Worm (Caenorhabditis elegans) whole organism, L3 larva: ENCODE data around the gene F49C5.10.

ENCODE experiments used
- ama-1 ChIP-seq: fragments of 150-350 bp; optimal IDR thresholded peaks from 2 replicates; lab custom pipeline; 2018
- ceh-16 ChIP-seq: sonication (generic microtip); optimal IDR thresholded peaks from 2 replicates; lab custom pipeline; 2017; ENCODE audit warnings: missing biosample characterization, missing genetic modification characterization
- elt-2 ChIP-seq: sonication (generic microtip); optimal IDR thresholded peaks from 2 replicates; lab custom pipeline; 2016; ENCODE audit warnings: missing genetic modification reagents, mild to moderate bottlenecking, missing genetic modification characterization, missing compliant biosample characterization
- elt-3 ChIP-seq, 3 experiments: fragments of 150-350 bp in 1 of 3; sonication (generic microtip) in 2 of 3; optimal IDR thresholded peaks; 2 replicates in 2 of 3; 4 replicates in 1 of 3; lab custom pipeline; 2014 to 2017; ENCODE audit warnings: missing biosample characterization in 3 of 3, missing genetic modification characterization in 3 of 3
- jun-1 ChIP-seq: fragments of 150-350 bp; optimal IDR thresholded peaks from 2 replicates; lab custom pipeline; 2014; ENCODE audit warnings: missing biosample characterization, missing genetic modification reagents, missing genetic modification characterization
- lin-15B ChIP-seq: fragments of 150-350 bp; optimal IDR thresholded peaks from 2 replicates; lab custom pipeline; 2014; ENCODE audit warnings: missing biosample characterization, missing genetic modification characterization
- lin-39 ChIP-seq: fragments of 150-350 bp; optimal IDR thresholded peaks from 2 replicates; lab custom pipeline; 2018; ENCODE audit warnings: missing biosample characterization, missing genetic modification reagents, missing genetic modification characterization
- mdl-1 ChIP-seq: fragments of 150-350 bp; optimal IDR thresholded peaks from 2 replicates; lab custom pipeline; 2014; ENCODE audit warnings: missing biosample characterization, missing genetic modification characterization
- nhr-25 ChIP-seq: sonication (generic microtip); optimal IDR thresholded peaks from 2 replicates; lab custom pipeline; 2017; ENCODE audit warnings: missing biosample characterization, missing genetic modification characterization
- pqm-1 ChIP-seq: fragments of 150-350 bp; optimal IDR thresholded peaks from 2 replicates; lab custom pipeline; 2017; ENCODE audit warnings: missing biosample characterization, missing genetic modification characterization, inconsistent platforms
- snpc-4 ChIP-seq: fragments of 150-350 bp; optimal IDR thresholded peaks from 2 replicates; lab custom pipeline; 2014; ENCODE audit warnings: missing biosample characterization, missing genetic modification characterization
- unc-62 ChIP-seq: fragments of 150-350 bp; sonication (generic microtip); optimal IDR thresholded peaks from 4 replicates; lab custom pipeline; 2014; ENCODE audit warnings: missing biosample characterization, missing genetic modification reagents, missing genetic modification characterization
- zag-1 ChIP-seq: fragments of 150-350 bp; optimal IDR thresholded peaks from 2 replicates; lab custom pipeline; 2014; ENCODE audit warnings: missing biosample characterization, missing genetic modification characterization
- ztf-11 ChIP-seq: fragments of 150-350 bp; optimal IDR thresholded peaks from 2 replicates; lab custom pipeline; 2014; ENCODE audit warnings: missing biosample characterization, missing genetic modification characterization

- TF ChIP-seq ztf-11 (no peak), lin-39 (no peak), snpc-4 (tag; lab: Kevin White, UChicago) (no peak), elt-3 (tag; optimal IDR thresholded peaks at IDR 0.05; lab: Kevin White, UChicago) (no peak), nhr-25 (no peak), pqm-1 (no peak), jun-1 (tag; lab: Kevin White, UChicago) (no peak), ceh-16 (no peak), unc-62 (GFP tag; lab: Kevin White, UChicago) (no peak), elt-2 (tag; lab: Kevin White, UChicago) (no peak), ama-1 (lab: Kevin White, UChicago) (no peak), zag-1 (tag; lab: Kevin White, UChicago) (no peak), lin-15B (tag; lab: Kevin White, UChicago) (no peak), mdl-1 (tag; lab: Kevin White, UChicago) (no peak)
Observed at ce11 chrII:12527947-12528346, 18.6 kb upstream of the F49C5.10 start, which contains the start of gene srx-119.
